Worm (Caenorhabditis elegans) whole organism, midembryonic: Measurements from ENCODE around the gene ptc-1.

ENCODE experiments used
- T22C8.4 ChIP-seq: fragments of 200-800 bp; sonication (Bioruptor generic); IDR thresholded peaks from 2 replicates; pipeline ENCODE4 v1.3.6; 2022; ENCODE audit warnings: missing genetic modification characterization, missing compliant biosample characterization
- flt-1 ChIP-seq: fragments of 200-800 bp; sonication (Bioruptor generic); IDR thresholded peaks from 2 replicates; pipeline ENCODE4 v1.3.6; 2022; ENCODE audit warnings: missing genetic modification characterization, missing compliant biosample characterization
- med-1 ChIP-seq: sonication (generic microtip); optimal IDR thresholded peaks from 2 replicates; lab custom pipeline; 2017; ENCODE audit warnings: missing genetic modification characterization, mild to moderate bottlenecking, missing compliant biosample characterization, antibody characterized with exemption, missing genetic modification reagents; ENCODE audit not compliant: insufficient read depth
- tab-1 ChIP-seq: fragments of 200-800 bp; sonication (Bioruptor generic); IDR thresholded peaks from 2 replicates; pipeline ENCODE4 v1.3.6; 2022; ENCODE audit warnings: missing genetic modification characterization, missing compliant biosample characterization
- ztf-23 ChIP-seq: fragments of 200-800 bp; sonication (Bioruptor generic); IDR thresholded peaks from 2 replicates; pipeline ENCODE4 v1.3.6; 2022; ENCODE audit warnings: missing genetic modification reagents, missing genetic modification characterization, missing compliant biosample characterization
- ztf-29 ChIP-seq: fragments of 200-800 bp; sonication (Bioruptor generic); IDR thresholded peaks from 2 replicates; pipeline ENCODE4 v1.3.6; 2022; ENCODE audit warnings: missing genetic modification reagents, missing genetic modification characterization, missing compliant biosample characterization

DNA sequence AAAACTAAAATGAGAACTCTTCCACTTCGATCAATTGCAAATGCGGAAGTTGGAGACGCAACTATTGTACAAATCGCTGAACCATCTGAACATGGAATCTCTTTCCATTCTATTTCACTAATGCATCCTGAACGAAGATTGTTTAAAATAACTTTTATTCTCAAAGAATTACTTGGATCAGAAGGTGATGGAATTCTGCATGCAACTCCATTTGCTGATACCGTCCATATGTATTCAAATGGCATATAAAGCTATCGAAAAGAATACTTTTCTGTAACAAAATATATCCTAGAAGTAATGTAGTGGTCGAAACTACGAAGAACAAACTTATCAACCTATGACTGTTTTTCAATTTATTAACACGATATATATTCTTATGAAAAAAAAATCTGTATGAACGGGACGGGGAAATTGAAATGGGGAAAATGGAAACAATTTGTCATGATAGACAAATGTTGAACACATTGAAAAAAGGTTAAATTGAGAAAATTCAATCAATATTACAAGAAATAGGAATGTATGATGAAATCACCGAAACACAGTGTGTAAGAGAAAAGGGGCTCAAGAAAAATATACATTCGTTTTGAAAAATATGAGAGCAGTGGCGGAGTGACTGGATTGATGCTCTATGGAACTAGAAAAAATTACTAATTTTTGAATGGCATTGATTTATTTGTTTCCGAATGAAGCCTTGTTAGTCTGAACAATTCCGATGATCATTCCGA lies 15.1 kb upstream of the ptc-1 start, which contains the start of gene T01H3.2:
- no peak for TF ChIP-seq ztf-23 (GFP tag; lab: Robert Waterston, UW)
- no peak for TF ChIP-seq flt-1 (GFP tag; lab: Robert Waterston, UW)
- no peak for TF ChIP-seq ztf-29
- TF ChIP-seq tab-1, result no peak
- TF ChIP-seq med-1 (GFP tag; lab: Kevin White, UChicago), result no peak
- no peak for TF ChIP-seq T22C8.4 (GFP tag; lab: Robert Waterston, UW)
